Fruit fly (Drosophila melanogaster) S2 (cell line): Measurements from ENCODE around the gene Acsx4.

ENCODE experiments used
- CG8478 ChIP-seq: fragments of >200 bp; optimal IDR thresholded peaks from 2 replicates; lab custom pipeline; 2018
- CTCF ChIP-seq, 2 experiments: fragments of >200 bp; optimal IDR thresholded peaks; 2 replicates each; lab custom pipeline; 2018

DNA sequence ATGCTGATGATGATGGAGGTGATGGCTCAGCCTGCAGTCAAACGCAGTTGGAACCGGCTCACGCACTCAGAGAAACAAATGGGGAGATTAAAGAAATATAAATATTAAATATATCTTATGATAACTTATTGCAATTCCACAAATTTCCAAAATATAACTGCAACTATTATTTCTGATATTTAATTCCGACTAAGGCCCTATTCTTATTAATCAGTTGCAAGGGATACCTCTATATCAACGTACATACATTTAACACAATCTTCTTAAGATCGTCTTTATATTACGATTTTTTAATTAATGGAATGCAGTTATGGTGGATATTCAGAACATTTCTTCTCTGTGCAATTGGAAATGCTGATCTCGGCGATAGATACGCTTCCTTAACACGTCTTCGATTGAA, 5.4 kb downstream of the Acsx4 start:
- TF ChIP-seq CTCF (optimal IDR thresholded peaks at IDR 0.05; lab: Kevin White, UChicago), result no peak
- no peak for TF ChIP-seq CG8478 (lab: Kevin White, UChicago)
